Fruit fly (Drosophila melanogaster) whole organism, embryonic: Measurements from ENCODE around the gene CG9717.
A peak's percentile ranks its signal among the peaks of the same experiment; 100 is the strongest.

Experiments used
- Atf-2 ChIP-seq: fragments of 200-800 bp; sonication (Bioruptor generic); optimal IDR thresholded peaks from 2 replicates; lab custom pipeline; 2016; ENCODE audit warnings: missing biosample characterization, missing genetic modification characterization
- CG10209 ChIP-seq: fragments of 200-800 bp; sonication (Bioruptor generic); optimal IDR thresholded peaks from 3 replicates; lab custom pipeline; 2017; ENCODE audit warnings: missing biosample characterization, mild to moderate bottlenecking, missing genetic modification characterization, missing genetic modification reagents
- CG10321 ChIP-seq: fragments of 200-800 bp; sonication (Bioruptor generic); IDR thresholded peaks from 2 replicates; pipeline ENCODE4 v1.3.6; 2022; ENCODE audit warnings: missing biosample characterization, missing genetic modification characterization
- CG11085 ChIP-seq: fragments of 200-800 bp; sonication (Bioruptor generic); IDR thresholded peaks from 2 replicates; pipeline ENCODE4 v1.3.6; 2022; ENCODE audit warnings: missing biosample characterization, missing genetic modification characterization
- CG12104 ChIP-seq: fragments of 200-800 bp; sonication (Bioruptor generic); optimal IDR thresholded peaks from 3 replicates; lab custom pipeline; 2016; ENCODE audit warnings: missing biosample characterization, missing genetic modification characterization
- CG12236 ChIP-seq: fragments of 200-800 bp; sonication (Bioruptor generic); optimal IDR thresholded peaks from 2 replicates; lab custom pipeline; 2016; ENCODE audit warnings: missing biosample characterization, missing genetic modification characterization
- CG1602 ChIP-seq: fragments of 200-800 bp; sonication (Bioruptor generic); optimal IDR thresholded peaks from 3 replicates; lab custom pipeline; 2016; ENCODE audit warnings: missing biosample characterization, missing genetic modification characterization
- CG1647 ChIP-seq: fragments of 200-800 bp; sonication (Bioruptor generic); optimal IDR thresholded peaks from 3 replicates; lab custom pipeline; 2016; ENCODE audit warnings: missing biosample characterization, missing genetic modification characterization
- CG2199 ChIP-seq: fragments of 200-800 bp; sonication (Bioruptor generic); IDR thresholded peaks from 3 replicates; pipeline ENCODE4 v1.3.6; 2022; ENCODE audit warnings: missing biosample characterization, missing genetic modification characterization
- CG4360 ChIP-seq: fragments of 200-800 bp; sonication (Bioruptor generic); IDR thresholded peaks from 2 replicates; pipeline ENCODE4 v1.3.6; 2022; ENCODE audit warnings: missing biosample characterization, missing genetic modification characterization
- CG4707 ChIP-seq: fragments of 200-800 bp; sonication (Bioruptor generic); optimal IDR thresholded peaks from 2 replicates; lab custom pipeline; 2018; ENCODE audit warnings: missing biosample characterization, mild to moderate bottlenecking, missing genetic modification characterization, moderate library complexity
- CG5953 ChIP-seq: fragments of 200-800 bp; sonication (Bioruptor generic); IDR thresholded peaks from 2 replicates; pipeline ENCODE4 v1.3.6; 2022; ENCODE audit warnings: missing biosample characterization, missing genetic modification characterization
- CG7556 ChIP-seq: fragments of 200-800 bp; sonication (Bioruptor generic); optimal IDR thresholded peaks from 2 replicates; lab custom pipeline; 2017; ENCODE audit warnings: missing biosample characterization, mild to moderate bottlenecking, missing genetic modification characterization
- CG7839 ChIP-seq: fragments of 200-800 bp; sonication (Bioruptor generic); optimal IDR thresholded peaks from 3 replicates; lab custom pipeline; 2018; ENCODE audit warnings: missing biosample characterization, mild to moderate bottlenecking, missing genetic modification characterization, moderate library complexity
- CoRest ChIP-seq: fragments of 200-800 bp; sonication (Bioruptor generic); optimal IDR thresholded peaks from 3 replicates; lab custom pipeline; 2018; ENCODE audit warnings: missing biosample characterization, mild to moderate bottlenecking, missing genetic modification characterization, moderate library complexity
- D19B ChIP-seq: fragments of 200-800 bp; sonication (Bioruptor generic); optimal IDR thresholded peaks from 2 replicates; lab custom pipeline; 2017; ENCODE audit warnings: missing biosample characterization, mild to moderate bottlenecking, missing genetic modification characterization
- Dek ChIP-seq: fragments of 200-800 bp; sonication (Bioruptor generic); optimal IDR thresholded peaks from 3 replicates; lab custom pipeline; 2019; ENCODE audit warnings: missing biosample characterization, mild to moderate bottlenecking, missing genetic modification characterization, moderate library complexity
- Dfd ChIP-seq, 2 experiments: fragments of >200 bp; optimal IDR thresholded peaks; 2 replicates each; lab custom pipeline; 2017; ENCODE audit warnings: missing biosample characterization in 2 of 2, missing genetic modification characterization in 2 of 2
- E2f1 ChIP-seq: fragments of 200-800 bp; sonication (Bioruptor generic); IDR thresholded peaks from 2 replicates; pipeline ENCODE4 v1.3.6; 2022; ENCODE audit warnings: missing biosample characterization, missing genetic modification characterization
- Fer2 ChIP-seq: fragments of 200-800 bp; sonication (Bioruptor generic); optimal IDR thresholded peaks from 2 replicates; lab custom pipeline; 2018; ENCODE audit warnings: missing biosample characterization, mild to moderate bottlenecking, missing genetic modification characterization, moderate library complexity
- Hr78 ChIP-seq, 2 experiments: fragments of 200-800 bp in 1 of 2; fragments of >200 bp in 1 of 2; sonication (Bioruptor generic) in 1 of 2; optimal IDR thresholded peaks; 2 replicates each; lab custom pipeline; 2017 to 2019; ENCODE audit warnings: missing biosample characterization in 2 of 2, missing genetic modification characterization in 2 of 2, mild to moderate bottlenecking in 1 of 2, moderate library complexity in 1 of 2
- NK7.1 ChIP-seq: fragments of 200-800 bp; sonication (Bioruptor generic); optimal IDR thresholded peaks from 3 replicates; lab custom pipeline; 2016; ENCODE audit warnings: missing biosample characterization, missing genetic modification characterization
- Six4 ChIP-seq: fragments of 200-800 bp; sonication (Bioruptor generic); optimal IDR thresholded peaks from 2 replicates; lab custom pipeline; 2016; ENCODE audit warnings: missing biosample characterization, missing genetic modification characterization
- Tbp ChIP-seq: fragments of >200 bp; optimal IDR thresholded peaks from 2 replicates; lab custom pipeline; 2018; ENCODE audit warnings: missing biosample characterization, missing genetic modification characterization
- ash1 ChIP-seq: fragments of 200-800 bp; sonication (Bioruptor generic); optimal IDR thresholded peaks from 2 replicates; lab custom pipeline; 2018; ENCODE audit warnings: missing biosample characterization, mild to moderate bottlenecking, missing genetic modification characterization
- ato ChIP-seq: fragments of 200-800 bp; sonication (Bioruptor generic); IDR thresholded peaks from 2 replicates; pipeline ENCODE4 v1.3.6; 2022; ENCODE audit warnings: missing biosample characterization, missing genetic modification characterization; ENCODE audit not compliant: partially characterized antibody
- bigmax ChIP-seq: fragments of 200-800 bp; sonication (Bioruptor generic); optimal IDR thresholded peaks from 2 replicates; lab custom pipeline; 2018; ENCODE audit warnings: missing biosample characterization, mild to moderate bottlenecking, missing genetic modification characterization
- cato ChIP-seq: fragments of 200-800 bp; sonication (Bioruptor generic); optimal IDR thresholded peaks from 2 replicates; lab custom pipeline; 2016; ENCODE audit warnings: missing biosample characterization, missing genetic modification characterization, borderline replicate concordance
- caup ChIP-seq: fragments of 200-800 bp; sonication (Bioruptor generic); optimal IDR thresholded peaks from 3 replicates; lab custom pipeline; 2017; ENCODE audit warnings: missing biosample characterization, mild to moderate bottlenecking, missing genetic modification characterization, moderate library complexity; ENCODE audit not compliant: severe bottlenecking
- dimm ChIP-seq: fragments of 200-800 bp; sonication (Bioruptor generic); IDR thresholded peaks from 2 replicates; pipeline ENCODE4 v1.3.6; 2022; ENCODE audit warnings: missing biosample characterization, missing genetic modification characterization
- dpn ChIP-seq, 2 experiments: fragments of 200-800 bp; sonication (Bioruptor generic); optimal IDR thresholded peaks; 3 replicates each; lab custom pipeline; 2016; ENCODE audit warnings: missing biosample characterization in 2 of 2, missing genetic modification characterization in 2 of 2
- ewg ChIP-seq: fragments of 200-800 bp; sonication (Bioruptor generic); optimal IDR thresholded peaks from 3 replicates; lab custom pipeline; 2017; ENCODE audit warnings: mild to moderate bottlenecking, missing biosample characterization, missing genetic modification reagents, missing genetic modification characterization
- grau ChIP-seq: fragments of 200-800 bp; optimal IDR thresholded peaks from 3 replicates; lab custom pipeline; 2019; ENCODE audit warnings: missing biosample characterization, mild to moderate bottlenecking, missing genetic modification characterization, moderate library complexity
- gro ChIP-seq: fragments of 200-800 bp; sonication (Bioruptor generic); optimal IDR thresholded peaks from 2 replicates; lab custom pipeline; 2016; ENCODE audit warnings: missing biosample characterization, missing genetic modification characterization
- jing ChIP-seq: fragments of 200-800 bp; sonication (Bioruptor generic); optimal IDR thresholded peaks from 2 replicates; lab custom pipeline; 2018; ENCODE audit warnings: missing biosample characterization, mild to moderate bottlenecking, missing genetic modification characterization
- lilli ChIP-seq: fragments of 200-800 bp; sonication (Bioruptor generic); optimal IDR thresholded peaks from 3 replicates; lab custom pipeline; 2016; ENCODE audit warnings: missing biosample characterization, missing genetic modification characterization
- lov ChIP-seq, 2 experiments: fragments of 200-800 bp in 1 of 2; fragments of >200 bp in 1 of 2; sonication (Bioruptor generic) in 1 of 2; IDR thresholded peaks in 1 of 2; optimal IDR thresholded peaks in 1 of 2; 2 replicates in 1 of 2; 3 replicates in 1 of 2; pipeline versions ENCODE4 v1.3.6 to Lab custom; 2017 to 2022; ENCODE audit warnings: missing biosample characterization in 1 of 2, missing genetic modification characterization in 1 of 2
- maf-S ChIP-seq: fragments of 200-800 bp; sonication (Bioruptor generic); optimal IDR thresholded peaks from 2 replicates; lab custom pipeline; 2016; ENCODE audit warnings: missing biosample characterization, missing genetic modification characterization
- oc ChIP-seq: fragments of 200-800 bp; sonication (Bioruptor generic); optimal IDR thresholded peaks from 2 replicates; lab custom pipeline; 2018; ENCODE audit warnings: missing biosample characterization, mild to moderate bottlenecking, missing genetic modification characterization, moderate library complexity
- psq ChIP-seq: fragments of 200-800 bp; sonication (Bioruptor generic); optimal IDR thresholded peaks from 2 replicates; lab custom pipeline; 2017; ENCODE audit warnings: missing biosample characterization, missing genetic modification characterization
- pzg ChIP-seq: fragments of 200-800 bp; sonication (Bioruptor generic); optimal IDR thresholded peaks from 3 replicates; lab custom pipeline; 2018; ENCODE audit warnings: missing biosample characterization, mild to moderate bottlenecking, missing genetic modification characterization, moderate library complexity
- salm ChIP-seq: fragments of 200-800 bp; sonication (Bioruptor generic); optimal IDR thresholded peaks from 2 replicates; lab custom pipeline; 2018; ENCODE audit warnings: missing biosample characterization, mild to moderate bottlenecking, missing genetic modification characterization
- sim ChIP-seq: fragments of 200-800 bp; sonication (Bioruptor generic); IDR thresholded peaks from 2 replicates; pipeline ENCODE4 v1.3.6; 2022; ENCODE audit warnings: missing biosample characterization, missing genetic modification characterization
- slbo ChIP-seq: fragments of 200-800 bp; sonication (Bioruptor generic); IDR thresholded peaks from 2 replicates; pipeline ENCODE4 v1.3.6; 2022; ENCODE audit warnings: missing biosample characterization, missing genetic modification characterization
- usp ChIP-seq: fragments of >200 bp; optimal IDR thresholded peaks from 2 replicates; lab custom pipeline; 2017; ENCODE audit warnings: missing biosample characterization, missing genetic modification characterization
- vfl ChIP-seq: fragments of 200-800 bp; sonication (Bioruptor generic); optimal IDR thresholded peaks from 2 replicates; lab custom pipeline; 2016; ENCODE audit warnings: missing biosample characterization, missing genetic modification characterization
- vvl ChIP-seq: fragments of 200-800 bp; sonication (Bioruptor generic); IDR thresholded peaks from 2 replicates; pipeline ENCODE4 v1.3.6; 2022; ENCODE audit warnings: missing biosample characterization, missing genetic modification characterization
- zen2 ChIP-seq: fragments of 200-800 bp; sonication (Bioruptor generic); IDR thresholded peaks from 3 replicates; pipeline ENCODE4 v1.3.6; 2022; ENCODE audit warnings: missing biosample characterization, missing genetic modification characterization; ENCODE audit not compliant: partially characterized antibody

Gene CG9717

DNA sequence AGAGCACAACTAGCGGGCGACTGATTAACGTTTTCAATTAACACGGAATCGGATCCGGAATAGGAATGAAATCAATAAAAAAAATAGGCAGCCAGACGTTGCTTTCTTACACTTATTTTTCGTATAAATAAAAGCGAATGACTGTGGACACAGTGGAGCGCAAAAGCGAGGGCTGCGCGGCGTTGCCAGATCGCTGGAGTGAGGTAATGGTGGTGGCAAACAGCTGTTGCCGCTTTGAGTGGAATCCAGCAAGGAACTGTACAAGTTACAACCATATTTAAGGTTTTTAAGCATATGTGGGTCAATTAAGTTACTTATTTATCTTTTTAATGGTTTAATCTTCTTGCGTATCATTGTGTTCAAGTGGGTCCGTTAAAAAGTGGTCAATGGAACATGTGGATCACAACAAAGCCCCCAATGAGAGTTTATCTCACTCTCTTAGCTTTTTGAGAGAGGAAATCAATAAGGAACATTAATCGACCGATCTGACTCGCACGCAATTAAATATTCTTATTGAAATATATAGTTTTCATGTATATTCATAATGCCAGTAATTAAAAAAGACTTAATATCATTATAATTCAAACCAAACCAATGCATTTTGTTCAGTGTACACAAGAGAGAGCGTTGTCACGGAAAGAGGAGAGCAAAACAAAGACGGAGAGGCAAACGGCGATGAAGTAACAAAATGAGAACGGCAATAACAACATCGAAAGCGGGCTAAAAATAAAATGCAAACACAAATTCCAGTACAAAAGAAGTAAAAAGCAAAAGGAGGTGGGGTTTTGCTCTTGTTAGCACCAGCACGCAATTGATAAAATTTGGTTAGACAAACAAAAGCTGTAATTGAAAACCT is 13.3 kb upstream of the CG9717 start (continued):
- TF ChIP-seq Dfd (GFP tag; optimal IDR thresholded peaks at IDR 0.05; lab: Kevin White, UChicago) (no peak), psq (GFP tag; lab: Kevin White, UChicago) (peak; percentile 87), CoRest (peak; percentile 88), vfl (peak; percentile 78), grau (tag; lab: Kevin White, UChicago) (peak; percentile 89), cato (GFP tag; lab: Kevin White, UChicago) (peak; percentile 86), CG7839 (tag; lab: Kevin White, UChicago) (peak; percentile 95), Six4 (GFP tag; lab: Kevin White, UChicago) (peak; percentile 90), CG10321 (GFP tag; lab: Robert Waterston, UW) (peak; percentile 64), CG12236 (GFP tag; lab: Kevin White, UChicago) (peak; percentile 74), gro (GFP tag; lab: Kevin White, UChicago) (peak; percentile 94), dimm (GFP tag; lab: Robert Waterston, UW) (peak; percentile 77), CG2199 (GFP tag; lab: Robert Waterston, UW) (peak; percentile 83; the same call in 1 of the 3 replicates), lov (optimal IDR thresholded peaks at IDR 0.05; lab: Kevin White, UChicago) (no peak), lov (GFP tag; IDR thresholded peaks at IDR 0.05; lab: Robert Waterston, UW) (peak; percentile 96), salm (tag; lab: Kevin White, UChicago) (peak; percentile 87), oc (tag; lab: Kevin White, UChicago) (peak; percentile 86), Hr78 (GFP tag; optimal IDR thresholded peaks at IDR 0.05; lab: Kevin White, UChicago) (peak in 1 of 2 experiments; percentile 55), slbo (GFP tag; lab: Robert Waterston, UW) (peak; percentile 94), Tbp (no peak), CG7556 (GFP tag; lab: Kevin White, UChicago) (peak; percentile 95), CG12104 (peak; percentile 92), CG1647 (GFP tag; lab: Kevin White, UChicago) (peak; percentile 68), CG11085 (GFP tag; lab: Robert Waterston, UW) (peak; percentile 84), CG4360 (GFP tag; lab: Robert Waterston, UW) (peak; percentile 69), zen2 (GFP tag; lab: Robert Waterston, UW) (no peak), Dek (peak; percentile 88), CG1602 (peak; percentile 87), ato (GFP tag; lab: Robert Waterston, UW) (no peak), maf-S (peak; percentile 84), lilli (GFP tag; lab: Kevin White, UChicago) (peak; percentile 93), pzg (GFP tag; lab: Kevin White, UChicago) (peak; percentile 2), CG4707 (peak; percentile 80), usp (GFP tag; lab: Kevin White, UChicago) (no peak), caup (GFP tag; lab: Kevin White, UChicago) (peak; percentile 91), CG5953 (GFP tag; lab: Robert Waterston, UW) (peak; percentile 92), bigmax (GFP tag; lab: Kevin White, UChicago) (no peak), ewg (GFP tag; lab: Kevin White, UChicago) (peak; percentile 78), CG10209 (GFP tag; lab: Kevin White, UChicago) (peak; percentile 87), Fer2 (tag; lab: Kevin White, UChicago) (peak; percentile 73), vvl (GFP tag; lab: Robert Waterston, UW) (peak; percentile 99), E2f1 (GFP tag; lab: Robert Waterston, UW) (peak; percentile 94), ash1 (peak; percentile 73), NK7.1 (GFP tag; lab: Kevin White, UChicago) (peak; percentile 85), dpn (GFP tag; optimal IDR thresholded peaks at IDR 0.05; lab: Kevin White, UChicago) (peak; percentile 90 to 91), sim (GFP tag; lab: Robert Waterston, UW) (peak; percentile 89), Atf-2 (GFP tag; lab: Kevin White, UChicago) (peak; percentile 78), D19B (peak; percentile 72), jing (GFP tag; lab: Kevin White, UChicago) (peak; percentile 64)
